Worm (Caenorhabditis elegans) whole organism, early embryonic: ENCODE data around the gene K10C2.7.

Experiments
- B0310.2 ChIP-seq: sonication (generic microtip); optimal IDR thresholded peaks from 2 replicates; lab custom pipeline; 2016; ENCODE audit warnings: mild to moderate bottlenecking, missing genetic modification characterization, missing compliant biosample characterization
- F13C5.2 ChIP-seq: sonication (generic microtip); optimal IDR thresholded peaks from 2 replicates; lab custom pipeline; 2017; ENCODE audit warnings: mild to moderate bottlenecking, missing genetic modification characterization, inconsistent platforms, missing compliant biosample characterization
- aly-1 ChIP-seq: sonication (generic microtip); optimal IDR thresholded peaks from 2 replicates; lab custom pipeline; 2016; ENCODE audit warnings: missing genetic modification characterization, missing compliant biosample characterization
- ama-1 ChIP-seq: fragments of 150-350 bp; optimal IDR thresholded peaks from 2 replicates; lab custom pipeline; 2014
- ceh-36 ChIP-seq: sonication (generic microtip); optimal IDR thresholded peaks from 2 replicates; lab custom pipeline; 2016; ENCODE audit warnings: missing genetic modification characterization, inconsistent platforms, missing compliant biosample characterization
- flt-1 ChIP-seq: fragments of 200-800 bp; sonication (Bioruptor generic); IDR thresholded peaks from 2 replicates; pipeline ENCODE4 v1.3.6; 2022; ENCODE audit warnings: missing genetic modification characterization, missing compliant biosample characterization
- hmg-4 ChIP-seq: fragments of 200-800 bp; sonication (Bioruptor generic); optimal IDR thresholded peaks from 2 replicates; lab custom pipeline; 2018; ENCODE audit warnings: mild to moderate bottlenecking, missing genetic modification characterization, missing compliant biosample characterization
- pes-1 ChIP-seq: fragments of 200-800 bp; sonication (Bioruptor generic); IDR thresholded peaks from 2 replicates; pipeline ENCODE4 v1.3.6; 2022; ENCODE audit warnings: missing genetic modification reagents, missing genetic modification characterization, missing compliant biosample characterization
- scrt-1 ChIP-seq: fragments of 200-800 bp; sonication (Bioruptor generic); IDR thresholded peaks from 2 replicates; pipeline ENCODE4 v1.3.6; 2022; ENCODE audit warnings: missing genetic modification characterization, missing compliant biosample characterization

DNA sequence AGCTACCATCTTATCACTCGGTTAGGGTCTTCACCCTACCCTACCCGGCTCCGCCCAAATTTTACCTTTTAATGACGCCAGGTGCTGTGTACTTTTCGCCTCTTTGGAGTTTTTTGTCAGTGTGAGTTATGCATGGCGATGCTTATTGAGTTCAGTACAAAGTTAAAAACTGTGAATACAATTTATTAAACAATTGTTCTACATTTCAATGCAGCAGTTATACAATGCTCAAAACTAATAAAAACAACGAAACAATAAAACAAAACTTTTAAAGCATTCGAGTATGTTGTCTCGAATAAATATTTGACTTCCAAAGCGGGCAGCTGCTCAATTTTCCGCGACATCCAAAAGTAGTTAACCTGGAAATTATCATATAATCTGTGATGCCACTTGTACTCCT, 12.8 kb downstream of the K10C2.7 start, which contains the start of gene ctsa-2:
- TF ChIP-seq B0310.2 (tag; lab: Kevin White, UChicago) (no peak), ceh-36 (tag; lab: Kevin White, UChicago) (no peak), aly-1 (tag; lab: Kevin White, UChicago) (no peak), F13C5.2 (tag; lab: Kevin White, UChicago) (no peak), scrt-1 (GFP tag; lab: Robert Waterston, UW) (no peak), hmg-4 (GFP tag; lab: Kevin White, UChicago) (no peak), ama-1 (no peak), flt-1 (GFP tag; lab: Robert Waterston, UW) (no peak), pes-1 (GFP tag; lab: Robert Waterston, UW) (no peak)
